Fruit fly (Drosophila melanogaster) whole organism, wandering third instar larva: Measurements from ENCODE around the gene Dref.

Source experiments
- CrebA ChIP-seq: fragments of 200-800 bp; sonication (Bioruptor generic); optimal IDR thresholded peaks from 2 replicates; lab custom pipeline; 2016; ENCODE audit warnings: missing biosample characterization, mild to moderate bottlenecking, missing genetic modification characterization, borderline replicate concordance
- GATAd ChIP-seq: sonication (Bioruptor generic); optimal IDR thresholded peaks from 2 replicates; lab custom pipeline; 2016; ENCODE audit warnings: missing biosample characterization, missing genetic modification characterization
- HLH106 ChIP-seq: fragments of 200-800 bp; optimal IDR thresholded peaks from 3 replicates; lab custom pipeline; 2019; ENCODE audit warnings: missing biosample characterization, mild to moderate bottlenecking, missing genetic modification characterization, moderate library complexity
- Hr78 ChIP-seq: fragments of >200 bp; optimal IDR thresholded peaks from 2 replicates; lab custom pipeline; 2017; ENCODE audit warnings: missing biosample characterization, missing genetic modification characterization
- Mio ChIP-seq: sonication (Bioruptor generic); optimal IDR thresholded peaks from 2 replicates; lab custom pipeline; 2016; ENCODE audit warnings: missing biosample characterization, missing genetic modification characterization
- Rel ChIP-seq, 2 experiments: fragments of 200-800 bp; sonication (Bioruptor generic) in 1 of 2; optimal IDR thresholded peaks; 2 replicates in 1 of 2; 3 replicates in 1 of 2; lab custom pipeline; 2016 to 2019; ENCODE audit warnings: mild to moderate bottlenecking in 2 of 2, missing biosample characterization in 2 of 2, missing genetic modification characterization in 2 of 2, moderate library complexity in 1 of 2
- Sp1 ChIP-seq: fragments of 200-800 bp; sonication (Bioruptor generic); optimal IDR thresholded peaks from 3 replicates; lab custom pipeline; 2019; ENCODE audit warnings: missing biosample characterization, mild to moderate bottlenecking, missing genetic modification characterization, moderate library complexity
- br ChIP-seq: fragments of 200-800 bp; sonication (Bioruptor generic); optimal IDR thresholded peaks from 2 replicates; lab custom pipeline; 2016; ENCODE audit warnings: missing biosample characterization, missing genetic modification characterization
- brk ChIP-seq: fragments of 200-800 bp; sonication (Bioruptor generic); optimal IDR thresholded peaks from 2 replicates; lab custom pipeline; 2016; ENCODE audit warnings: missing biosample characterization, mild to moderate bottlenecking, missing genetic modification characterization
- lola ChIP-seq: fragments of >200 bp; optimal IDR thresholded peaks from 2 replicates; lab custom pipeline; 2017; ENCODE audit warnings: missing biosample characterization, missing genetic modification characterization
- pan ChIP-seq: fragments of >200 bp; optimal IDR thresholded peaks from 2 replicates; lab custom pipeline; 2017
- psq ChIP-seq: fragments of 200-800 bp; sonication (Bioruptor generic); optimal IDR thresholded peaks from 3 replicates; lab custom pipeline; 2017; ENCODE audit warnings: missing biosample characterization, mild to moderate bottlenecking, missing genetic modification characterization, moderate library complexity
- rgr ChIP-seq: fragments of 200-800 bp; sonication (Bioruptor generic); optimal IDR thresholded peaks from 3 replicates; lab custom pipeline; 2016; ENCODE audit warnings: missing biosample characterization, mild to moderate bottlenecking, missing genetic modification characterization
- sage ChIP-seq: fragments of 200-800 bp; sonication (Bioruptor generic); optimal IDR thresholded peaks from 2 replicates; lab custom pipeline; 2016; ENCODE audit warnings: missing biosample characterization, mild to moderate bottlenecking, missing genetic modification characterization

dm6 chr2L:9981809-9982208, 14.8 kb upstream of the Dref start:
- TF ChIP-seq Hr78 (GFP tag; lab: Kevin White, UChicago): no peak
- TF ChIP-seq sage (GFP tag; lab: Kevin White, UChicago): no peak
- no peak for TF ChIP-seq psq (GFP tag; lab: Kevin White, UChicago)
- no peak for TF ChIP-seq CrebA (GFP tag; lab: Kevin White, UChicago)
- peak; percentile 30 for TF ChIP-seq rgr (GFP tag; lab: Kevin White, UChicago)
- no peak for TF ChIP-seq Mio
- no peak for TF ChIP-seq GATAd (GFP tag; lab: Kevin White, UChicago)
- TF ChIP-seq pan (lab: Kevin White, UChicago): no peak
- peak; percentile 64 for TF ChIP-seq Sp1 (GFP tag; lab: Kevin White, UChicago)
- TF ChIP-seq brk (GFP tag; lab: Kevin White, UChicago): peak; percentile 41
- TF ChIP-seq HLH106 (tag; lab: Kevin White, UChicago): peak; percentile 72
- no peak for TF ChIP-seq br (GFP tag; lab: Kevin White, UChicago)
- TF ChIP-seq lola (GFP tag; lab: Kevin White, UChicago): no peak
- no peak for TF ChIP-seq Rel (GFP tag; optimal IDR thresholded peaks at IDR 0.05; lab: Kevin White, UChicago)
- no peak for TF ChIP-seq Rel (tag; optimal IDR thresholded peaks at IDR 0.05; lab: Kevin White, UChicago)
